Worm (Caenorhabditis elegans): ENCODE results near the gene gsto-1.
"Not testable (repeated sequence)": the region's sequence is repeated elsewhere in the genome, so short reads cannot be mapped to it uniquely, and the experiment has no call there.

gsto-1 gene

DNA sequence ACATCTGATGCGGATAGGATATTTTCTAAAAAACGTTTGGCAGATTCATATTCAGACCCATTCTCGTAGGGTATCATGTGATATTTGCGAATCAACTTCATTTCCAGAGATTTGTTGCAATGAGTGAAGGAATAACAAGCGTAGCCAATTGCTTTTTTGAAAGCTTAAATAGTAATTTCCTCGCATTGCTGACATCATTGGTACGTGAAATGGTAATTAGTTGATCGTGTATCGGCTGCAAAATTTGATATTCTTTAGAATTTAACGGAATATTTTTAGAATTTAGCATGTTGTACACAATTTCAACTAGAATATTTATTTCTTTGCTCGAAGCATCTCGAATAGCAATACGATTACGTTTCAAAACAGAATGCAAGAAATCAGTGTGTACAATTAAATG lies 15.8 kb upstream of the gsto-1 start, which contains the start of gene F54H12.4:
TSS of gene F54H12.4 (minus strand) at position 101 of the 400 bp plus-strand sequence.
- not testable (repeated sequence) for TF ChIP-seq dsc-1, elt-3, unc-130 (tag; optimal IDR thresholded peaks at IDR 0.05)

DNA sequence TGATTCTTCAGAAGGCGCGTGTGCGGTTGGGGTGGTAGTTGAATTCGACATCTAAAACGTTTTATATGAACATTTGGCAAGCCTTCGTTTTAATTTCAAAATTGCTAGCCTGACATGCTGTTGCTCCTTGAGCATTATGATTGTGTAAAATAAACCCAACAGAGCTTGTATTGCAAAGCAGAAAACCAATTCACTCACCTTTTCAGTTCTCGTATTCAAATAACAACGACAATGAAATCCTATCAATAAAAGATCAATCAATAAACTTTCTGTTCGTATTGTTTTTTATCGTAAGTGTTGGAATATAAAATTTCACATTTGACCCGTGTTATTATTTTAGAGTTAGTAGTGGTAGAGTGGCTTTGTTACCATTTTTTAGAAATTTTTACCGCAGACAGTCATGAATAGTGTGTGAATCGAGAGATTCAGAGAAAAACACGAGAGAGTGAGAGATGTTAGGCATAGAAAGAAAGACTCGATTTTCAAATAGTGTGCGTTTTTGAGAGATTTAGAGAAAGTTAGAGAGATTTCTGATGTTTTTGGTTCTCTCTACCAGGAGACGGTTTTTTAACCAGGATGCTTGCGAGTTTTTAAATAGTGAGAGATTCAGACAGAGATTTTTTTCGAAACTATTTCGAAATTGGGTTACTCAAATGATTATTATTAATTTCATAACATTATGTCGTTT lies 12.2 kb upstream of the gsto-1 start, which contains the start of gene F54H12.10:
TSS of gene F54H12.10 (minus strand) at position 51 of the 688 bp plus-strand sequence.
- TF ChIP-seq dsc-1 (tag; optimal IDR thresholded peaks at IDR 0.05) (peak; percentile 8), nhr-19 (GFP tag; conservative IDR thresholded peaks at IDR 0.05) (peak; percentile 33; the same call in 1 of the 2 replicates)

DNA sequence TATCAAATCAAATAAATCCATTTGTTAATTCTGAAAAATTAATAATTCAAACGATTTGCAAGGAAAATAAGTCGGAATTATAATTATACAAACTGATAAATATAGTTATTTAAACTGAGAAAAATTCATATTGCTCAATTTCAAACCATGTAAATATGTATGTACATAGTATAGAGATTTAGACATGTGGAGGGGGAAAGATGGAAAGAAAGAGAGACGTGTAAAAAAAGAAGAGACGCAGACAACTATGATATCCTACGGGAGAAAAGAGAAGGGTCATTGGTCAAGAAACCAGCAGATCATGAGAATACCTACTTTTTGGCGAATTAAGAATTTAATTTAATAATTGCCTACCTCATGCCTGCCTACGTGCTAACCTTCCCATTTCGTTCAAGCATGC lies 11.3 kb upstream of the gsto-1 start, which contains the start of gene C29E4.11:
TSS of gene C29E4.11 (minus strand) at position 30 of the 400 bp plus-strand sequence.
- peak; percentile 2 for TF ChIP-seq blmp-1 (tag; optimal IDR thresholded peaks at IDR 0.05)
- peak; percentile 28 for TF ChIP-seq mep-1 (tag; optimal IDR thresholded peaks at IDR 0.05)
- TF ChIP-seq lir-3 (tag; optimal IDR thresholded peaks at IDR 0.05; ENCODE audit: poor library complexity) = no peak
- TF ChIP-seq vab-15 (tag; optimal IDR thresholded peaks at IDR 0.05) = no peak
- TF ChIP-seq dpl-1 (GFP tag; optimal IDR thresholded peaks at IDR 0.05) = peak in 1 of 3 experiments; percentile 39
- TF ChIP-seq nhr-90 (tag; optimal IDR thresholded peaks at IDR 0.05; ENCODE audit: poor library complexity) = no peak
- no peak for TF ChIP-seq nhr-76 (tag; optimal IDR thresholded peaks at IDR 0.05)
- TF ChIP-seq sup-37 (GFP tag; optimal IDR thresholded peaks at IDR 0.05) = no peak
- TF ChIP-seq unc-30 (tag; optimal IDR thresholded peaks at IDR 0.05) = no peak
- TF ChIP-seq ceh-88 (GFP tag; IDR thresholded peaks at IDR 0.05) = no peak
- TF ChIP-seq swsn-7 (tag; optimal IDR thresholded peaks at IDR 0.05) = peak; percentile 11
- TF ChIP-seq pqm-1 (tag; optimal IDR thresholded peaks at IDR 0.05) = no peak
- TF ChIP-seq alr-1 (tag; optimal IDR thresholded peaks at IDR 0.05; ENCODE audit: borderline replicate concordance) = no peak
- TF ChIP-seq F16B12.6 (tag; optimal IDR thresholded peaks at IDR 0.05) = no peak
- no peak for TF ChIP-seq nhr-85 (tag)
- no peak for TF ChIP-seq elt-3 (tag; optimal IDR thresholded peaks at IDR 0.05)
- no peak for TF ChIP-seq lin-13 (GFP tag; optimal IDR thresholded peaks at IDR 0.05)
- no peak for TF ChIP-seq lin-15B (tag; optimal IDR thresholded peaks at IDR 0.05)
- peak; percentile 0 to 34 for TF ChIP-seq lsy-2 (tag; optimal IDR thresholded peaks at IDR 0.05)
- TF ChIP-seq hlh-17 (GFP tag; optimal IDR thresholded peaks at IDR 0.05; ENCODE audit: borderline replicate concordance) = no peak
- no peak for TF ChIP-seq C16A3.4 (tag; optimal IDR thresholded peaks at IDR 0.05)
- no peak for TF ChIP-seq lin-14 (GFP tag; optimal IDR thresholded peaks at IDR 0.05)
- TF ChIP-seq C34B4.2 (tag; optimal IDR thresholded peaks at IDR 0.05) = no peak
- TF ChIP-seq pag-3 (tag; optimal IDR thresholded peaks at IDR 0.05; ENCODE audit: borderline replicate concordance, insufficient read depth) = no peak
- TF ChIP-seq ceh-63 (GFP tag; optimal IDR thresholded peaks at IDR 0.05) = no peak
- no peak for TF ChIP-seq nhr-77 (tag; optimal IDR thresholded peaks at IDR 0.05)
- TF ChIP-seq egl-13 (tag; optimal IDR thresholded peaks at IDR 0.05) = no peak
- no peak for TF ChIP-seq tbx-2 (tag; optimal IDR thresholded peaks at IDR 0.05)
- no peak for TF ChIP-seq lin-39 (tag; optimal IDR thresholded peaks at IDR 0.05)
- TF ChIP-seq sptf-1 (tag; optimal IDR thresholded peaks at IDR 0.05) = no peak
- no peak for TF ChIP-seq hpl-2 (GFP tag; optimal IDR thresholded peaks at IDR 0.05)
- TF ChIP-seq nhr-84 (tag; optimal IDR thresholded peaks at IDR 0.05) = no peak
- no peak for TF ChIP-seq mdl-1 (tag; optimal IDR thresholded peaks at IDR 0.05)
- no peak for TF ChIP-seq pax-3 (tag; optimal IDR thresholded peaks at IDR 0.05)
- TF ChIP-seq snu-23 (GFP tag; optimal IDR thresholded peaks at IDR 0.05) = peak; percentile 41
- TF ChIP-seq fkh-8 (tag; optimal IDR thresholded peaks at IDR 0.05) = no peak
- TF ChIP-seq lin-35 (GFP tag; optimal IDR thresholded peaks at IDR 0.05) = peak in 1 of 2 experiments; percentile 13
- no peak for TF ChIP-seq ceh-90 (tag; optimal IDR thresholded peaks at IDR 0.05)
- no peak for TF ChIP-seq nhr-237 (tag; optimal IDR thresholded peaks at IDR 0.05)
- no peak for TF ChIP-seq rnt-1 (tag; optimal IDR thresholded peaks at IDR 0.05)
- no peak for TF ChIP-seq nhr-19 (GFP tag; conservative IDR thresholded peaks at IDR 0.05)
- no peak for TF ChIP-seq unc-130 (tag; optimal IDR thresholded peaks at IDR 0.05)
- TF ChIP-seq nhr-71 (tag; optimal IDR thresholded peaks at IDR 0.05) = peak; percentile 31
- no peak for TF ChIP-seq snpc-4 (tag; optimal IDR thresholded peaks at IDR 0.05)
